Fruit fly (Drosophila melanogaster) whole organism, prepupa: ENCODE results near the gene Eip75B.
A peak's percentile ranks its signal among the peaks of the same experiment; 100 is the strongest.

Source experiments
- Blimp-1 ChIP-seq: fragments of 200-800 bp; sonication (Bioruptor generic); optimal IDR thresholded peaks from 3 replicates; lab custom pipeline; 2017; ENCODE audit warnings: missing biosample characterization, missing genetic modification characterization, mild to moderate bottlenecking, moderate library complexity, missing genetic modification reagents
- CG10631 ChIP-seq: fragments of 200-800 bp; sonication (Bioruptor generic); optimal IDR thresholded peaks from 2 replicates; lab custom pipeline; 2016; ENCODE audit warnings: missing biosample characterization, missing genetic modification characterization
- CG11294 ChIP-seq: fragments of 200-800 bp; sonication (Bioruptor generic); IDR thresholded peaks from 2 replicates; pipeline ENCODE4 v1.3.6; 2022; ENCODE audit warnings: missing biosample characterization, missing genetic modification characterization
- CG11762 ChIP-seq: fragments of 200-800 bp; sonication (Bioruptor generic); optimal IDR thresholded peaks from 3 replicates; lab custom pipeline; 2016; ENCODE audit warnings: missing biosample characterization, missing genetic modification characterization; ENCODE audit not compliant: insufficient read depth
- CG15336 ChIP-seq: fragments of 200-800 bp; sonication (Bioruptor generic); IDR thresholded peaks from 2 replicates; pipeline ENCODE4 v1.3.6; 2022; ENCODE audit warnings: missing biosample characterization, missing genetic modification characterization
- CG3032 ChIP-seq: fragments of 200-800 bp; optimal IDR thresholded peaks from 2 replicates; lab custom pipeline; 2019; ENCODE audit warnings: missing biosample characterization, mild to moderate bottlenecking, missing genetic modification characterization, moderate library complexity
- CG31627 ChIP-seq: fragments of 200-800 bp; sonication (Bioruptor generic); optimal IDR thresholded peaks from 3 replicates; lab custom pipeline; 2016; ENCODE audit warnings: missing biosample characterization, missing genetic modification characterization
- CG32006 ChIP-seq: fragments of 200-800 bp; sonication (Bioruptor generic); optimal IDR thresholded peaks from 3 replicates; lab custom pipeline; 2017; ENCODE audit warnings: missing biosample characterization, mild to moderate bottlenecking, missing genetic modification characterization
- CG4318 ChIP-seq: fragments of 200-800 bp; sonication (Bioruptor generic); optimal IDR thresholded peaks from 3 replicates; lab custom pipeline; 2017; ENCODE audit warnings: missing biosample characterization, mild to moderate bottlenecking, missing genetic modification characterization
- CG6163 ChIP-seq: fragments of 200-800 bp; sonication (Bioruptor generic); IDR thresholded peaks from 3 replicates; pipeline ENCODE4 v1.3.6; 2022; ENCODE audit warnings: missing biosample characterization, missing genetic modification characterization
- CG6276 ChIP-seq: fragments of 200-800 bp; sonication (Bioruptor generic); optimal IDR thresholded peaks from 2 replicates; lab custom pipeline; 2017; ENCODE audit warnings: missing biosample characterization, mild to moderate bottlenecking, missing genetic modification characterization
- CG6792 ChIP-seq: fragments of 200-800 bp; sonication (Bioruptor generic); optimal IDR thresholded peaks from 3 replicates; lab custom pipeline; 2016; ENCODE audit warnings: missing biosample characterization, missing genetic modification characterization
- CG6808 ChIP-seq: fragments of 200-800 bp; sonication (Bioruptor generic); optimal IDR thresholded peaks from 3 replicates; lab custom pipeline; 2017; ENCODE audit warnings: missing biosample characterization, missing genetic modification characterization, mild to moderate bottlenecking, moderate library complexity, missing genetic modification reagents
- CG7368 ChIP-seq: fragments of 200-800 bp; sonication (Bioruptor generic); optimal IDR thresholded peaks from 3 replicates; lab custom pipeline; 2016; ENCODE audit warnings: missing biosample characterization, missing genetic modification characterization
- CG8119 ChIP-seq: fragments of 200-800 bp; sonication (Bioruptor generic); IDR thresholded peaks from 3 replicates; pipeline ENCODE4 v1.3.6; 2022; ENCODE audit warnings: missing biosample characterization, missing genetic modification characterization
- CG8319 ChIP-seq: fragments of 200-800 bp; sonication (Bioruptor generic); optimal IDR thresholded peaks from 3 replicates; lab custom pipeline; 2016; ENCODE audit warnings: missing biosample characterization, missing genetic modification characterization
- CG8632 ChIP-seq: fragments of 200-800 bp; sonication (Bioruptor generic); optimal IDR thresholded peaks from 3 replicates; lab custom pipeline; 2016; ENCODE audit warnings: missing biosample characterization, missing genetic modification characterization
- CG9139 ChIP-seq: fragments of 200-800 bp; sonication (Bioruptor generic); optimal IDR thresholded peaks from 3 replicates; lab custom pipeline; 2017; ENCODE audit warnings: missing biosample characterization, mild to moderate bottlenecking, missing genetic modification characterization
- Eip75B ChIP-seq: fragments of 200-800 bp; sonication (Bioruptor generic); optimal IDR thresholded peaks from 3 replicates; lab custom pipeline; 2016; ENCODE audit warnings: missing biosample characterization, missing genetic modification characterization
- Eip78C ChIP-seq: fragments of 200-800 bp; sonication (Bioruptor generic); peaks from one replicate; lab custom pipeline; 2016; ENCODE audit warnings: missing biosample characterization, missing genetic modification characterization
- Eip93F ChIP-seq: fragments of 200-800 bp; sonication (Bioruptor generic); optimal IDR thresholded peaks from 2 replicates; lab custom pipeline; 2016; ENCODE audit warnings: missing biosample characterization, mild to moderate bottlenecking, missing genetic modification characterization
- Ets21C ChIP-seq: fragments of 200-800 bp; sonication (Bioruptor generic); optimal IDR thresholded peaks from 3 replicates; lab custom pipeline; 2016; ENCODE audit warnings: missing biosample characterization, missing genetic modification characterization
- Ets96B ChIP-seq: fragments of 200-800 bp; optimal IDR thresholded peaks from 2 replicates; lab custom pipeline; 2019; ENCODE audit warnings: missing biosample characterization, mild to moderate bottlenecking, missing genetic modification characterization, moderate library complexity
- Gug ChIP-seq: fragments of 200-800 bp; sonication (Bioruptor generic); IDR thresholded peaks from 2 replicates; pipeline ENCODE4 v1.3.6; 2022; ENCODE audit warnings: missing biosample characterization, missing genetic modification characterization
- Hr38 ChIP-seq: sonication (Bioruptor generic); optimal IDR thresholded peaks from 2 replicates; lab custom pipeline; 2016; ENCODE audit warnings: missing biosample characterization, missing genetic modification characterization
- Hr39 ChIP-seq: fragments of 200-800 bp; sonication (Bioruptor generic); optimal IDR thresholded peaks from 2 replicates; lab custom pipeline; 2016; ENCODE audit warnings: missing biosample characterization, missing genetic modification characterization
- Hr4 ChIP-seq: fragments of 200-800 bp; sonication (Bioruptor generic); optimal IDR thresholded peaks from 3 replicates; lab custom pipeline; 2016; ENCODE audit warnings: missing biosample characterization, missing genetic modification characterization
- Lpt ChIP-seq: fragments of 200-800 bp; sonication (Bioruptor generic); optimal IDR thresholded peaks from 3 replicates; lab custom pipeline; 2016; ENCODE audit warnings: missing biosample characterization, missing genetic modification characterization
- Met ChIP-seq: fragments of 200-800 bp; sonication (Bioruptor generic); optimal IDR thresholded peaks from 3 replicates; lab custom pipeline; 2016; ENCODE audit warnings: missing biosample characterization, missing genetic modification characterization
- OdsH ChIP-seq: fragments of 200-800 bp; sonication (Bioruptor generic); optimal IDR thresholded peaks from 3 replicates; lab custom pipeline; 2016; ENCODE audit warnings: missing biosample characterization, missing genetic modification characterization
- Smox ChIP-seq: fragments of 200-800 bp; sonication (Bioruptor generic); optimal IDR thresholded peaks from 3 replicates; lab custom pipeline; 2016; ENCODE audit warnings: missing biosample characterization, missing genetic modification characterization
- Sox14 ChIP-seq: fragments of 200-800 bp; sonication (Bioruptor generic); optimal IDR thresholded peaks from 3 replicates; lab custom pipeline; 2016; ENCODE audit warnings: missing biosample characterization, missing genetic modification characterization
- Sox15 ChIP-seq: fragments of 200-800 bp; sonication (Bioruptor generic); optimal IDR thresholded peaks from 3 replicates; lab custom pipeline; 2016; ENCODE audit warnings: missing biosample characterization, missing genetic modification characterization
- achi ChIP-seq: fragments of 200-800 bp; sonication (Bioruptor generic); optimal IDR thresholded peaks from 3 replicates; lab custom pipeline; 2016; ENCODE audit warnings: missing biosample characterization, missing genetic modification characterization
- acj6 ChIP-seq: fragments of 200-800 bp; sonication (Bioruptor generic); optimal IDR thresholded peaks from 3 replicates; lab custom pipeline; 2016; ENCODE audit warnings: missing biosample characterization, missing genetic modification characterization
- cyc ChIP-seq: fragments of 200-800 bp; sonication (Bioruptor generic); optimal IDR thresholded peaks from 3 replicates; lab custom pipeline; 2016; ENCODE audit warnings: missing biosample characterization, missing genetic modification characterization
- dsx ChIP-seq: fragments of 200-800 bp; optimal IDR thresholded peaks from 3 replicates; lab custom pipeline; 2019; ENCODE audit warnings: missing biosample characterization, mild to moderate bottlenecking, missing genetic modification characterization, moderate library complexity; ENCODE audit not compliant: poor library complexity, severe bottlenecking
- esn ChIP-seq: fragments of 200-800 bp; sonication (Bioruptor generic); optimal IDR thresholded peaks from 2 replicates; lab custom pipeline; 2016; ENCODE audit warnings: missing biosample characterization, mild to moderate bottlenecking, missing genetic modification characterization, moderate library complexity
- lz ChIP-seq: fragments of 200-800 bp; sonication (Bioruptor generic); optimal IDR thresholded peaks from 3 replicates; lab custom pipeline; 2016; ENCODE audit warnings: missing biosample characterization, missing genetic modification characterization
- salr ChIP-seq, 2 experiments: fragments of 200-800 bp; sonication (Bioruptor generic); optimal IDR thresholded peaks; 3 replicates each; lab custom pipeline; 2016 to 2018; ENCODE audit warnings: missing biosample characterization in 2 of 2, missing genetic modification characterization in 2 of 2, mild to moderate bottlenecking in 1 of 2
- spab ChIP-seq: fragments of 200-800 bp; sonication (Bioruptor generic); optimal IDR thresholded peaks from 2 replicates; lab custom pipeline; 2017; ENCODE audit warnings: missing biosample characterization, mild to moderate bottlenecking, missing genetic modification characterization, missing genetic modification reagents
- svp ChIP-seq: fragments of 200-800 bp; sonication (Bioruptor generic); peaks from one replicate; lab custom pipeline; 2016; ENCODE audit warnings: missing biosample characterization, missing genetic modification characterization
- topi ChIP-seq: fragments of 200-800 bp; sonication (Bioruptor generic); optimal IDR thresholded peaks from 3 replicates; lab custom pipeline; 2016; ENCODE audit warnings: missing biosample characterization, missing genetic modification characterization
- vri ChIP-seq: fragments of 200-800 bp; sonication (Bioruptor generic); optimal IDR thresholded peaks from 3 replicates; lab custom pipeline; 2016; ENCODE audit warnings: missing biosample characterization, mild to moderate bottlenecking, missing genetic modification characterization

Gene Eip75B

dm6 chr3L:17967187-17967940 is 97.1 kb downstream of the Eip75B start (continued):
- TF ChIP-seq achi (GFP tag; lab: Kevin White, UChicago), result no peak
- no peak for TF ChIP-seq CG6808 (GFP tag; lab: Kevin White, UChicago)

DNA sequence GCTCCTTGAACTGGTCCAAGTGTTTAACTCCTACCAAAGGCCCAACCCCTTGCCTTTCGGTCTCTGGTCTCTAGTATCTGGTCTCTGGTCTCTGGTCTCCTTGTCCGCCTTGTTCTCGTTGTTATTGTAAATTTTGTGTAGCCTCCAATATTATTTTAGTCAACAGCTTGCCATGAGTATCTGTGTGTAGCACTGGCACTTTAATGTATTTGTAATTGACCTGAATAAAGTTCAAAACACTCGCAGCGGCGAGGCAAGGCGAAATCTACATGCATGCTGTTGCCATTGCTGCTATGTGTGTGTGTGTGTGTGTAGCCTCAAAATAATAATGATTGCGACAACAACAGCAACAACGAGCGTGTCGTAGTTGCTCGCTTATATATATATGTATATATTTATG is 98.3 kb downstream of the Eip75B start:
- TF ChIP-seq Eip78C (peak; percentile 20), CG9139 (no peak), CG6276 (no peak), svp (peak; percentile 72)

DNA sequence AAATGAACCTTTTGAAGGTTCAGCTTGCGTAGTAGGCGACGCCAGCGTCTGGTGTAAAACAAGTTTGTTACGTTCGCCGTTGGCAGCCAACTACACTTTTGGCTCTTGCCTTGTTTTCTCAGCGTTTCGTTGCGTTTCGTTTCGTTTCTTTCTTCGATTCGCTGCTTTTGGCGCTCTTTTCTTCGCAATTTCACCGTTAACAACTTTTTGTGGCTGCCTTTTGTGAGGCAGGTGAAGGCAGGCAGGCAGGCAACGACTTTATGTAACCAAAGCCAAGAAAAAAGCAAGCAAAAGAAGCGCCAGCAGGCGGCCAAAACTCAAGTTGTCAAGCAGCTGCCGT is 99.1 kb downstream of the Eip75B start:
- peak; percentile 57 for TF ChIP-seq vri (GFP tag; lab: Kevin White, UChicago)
- peak; percentile 37; the same call in 1 of the 3 replicates for TF ChIP-seq CG6163 (GFP tag; lab: Robert Waterston, UW)
- no peak for TF ChIP-seq CG3032 (tag; lab: Kevin White, UChicago)

- TF ChIP-seq vri (GFP tag; lab: Kevin White, UChicago), result no peak
- no peak for TF ChIP-seq salr (GFP tag; optimal IDR thresholded peaks at IDR 0.05; lab: Kevin White, UChicago)
- TF ChIP-seq CG15336 (GFP tag; lab: Robert Waterston, UW), result no peak; the same call in 1 of the 2 replicates
- no peak for TF ChIP-seq CG8632 (GFP tag; lab: Kevin White, UChicago)
- TF ChIP-seq Eip93F (GFP tag; lab: Kevin White, UChicago), result peak; percentile 29
- no peak; the same call in 1 of the 2 replicates for TF ChIP-seq Gug (GFP tag; lab: Robert Waterston, UW)
- TF ChIP-seq CG6163 (GFP tag; lab: Robert Waterston, UW), result peak; percentile 35; the same call in 1 of the 3 replicates
- no peak for TF ChIP-seq CG6792 (GFP tag; lab: Kevin White, UChicago)
- TF ChIP-seq Sox14 (GFP tag; lab: Kevin White, UChicago), result no peak
- TF ChIP-seq acj6 (GFP tag; lab: Kevin White, UChicago), result no peak
- no peak for TF ChIP-seq CG6808 (GFP tag; lab: Kevin White, UChicago)
- no peak for TF ChIP-seq CG11294 (GFP tag; lab: Robert Waterston, UW)
- TF ChIP-seq topi (GFP tag; lab: Kevin White, UChicago), result no peak
- TF ChIP-seq Eip78C, result peak; percentile 36
- TF ChIP-seq CG7368 (GFP tag; lab: Kevin White, UChicago), result no peak
- peak; percentile 28; the same call in 1 of the 3 replicates for TF ChIP-seq CG8119 (GFP tag; lab: Robert Waterston, UW)
- no peak for TF ChIP-seq CG11762 (GFP tag; lab: Kevin White, UChicago)
- TF ChIP-seq Met, result peak; percentile 72
- TF ChIP-seq Hr4 (GFP tag; lab: Kevin White, UChicago), result no peak
- no peak for TF ChIP-seq CG9139
- no peak for TF ChIP-seq CG4318 (GFP tag; lab: Kevin White, UChicago)
- no peak for TF ChIP-seq esn (GFP tag; lab: Kevin White, UChicago)
- TF ChIP-seq Hr38, result no peak
- no peak for TF ChIP-seq CG6276
- no peak for TF ChIP-seq cyc (GFP tag; lab: Kevin White, UChicago)
- TF ChIP-seq CG31627 (GFP tag; lab: Kevin White, UChicago), result no peak
- TF ChIP-seq dsx, result peak; percentile 28
- TF ChIP-seq Hr39, result no peak
- TF ChIP-seq lz (GFP tag; lab: Kevin White, UChicago), result no peak
- TF ChIP-seq spab (GFP tag; lab: Kevin White, UChicago), result no peak
- TF ChIP-seq Blimp-1 (GFP tag; lab: Kevin White, UChicago), result peak; percentile 100
- no peak for TF ChIP-seq CG32006 (GFP tag; lab: Kevin White, UChicago)
- no peak for TF ChIP-seq CG10631 (GFP tag; lab: Kevin White, UChicago)
- TF ChIP-seq CG8319 (GFP tag; lab: Kevin White, UChicago), result no peak
- TF ChIP-seq Ets21C (GFP tag; lab: Kevin White, UChicago), result no peak
- TF ChIP-seq Ets96B, result no peak
- no peak for TF ChIP-seq OdsH (GFP tag; lab: Kevin White, UChicago)
- TF ChIP-seq Lpt (GFP tag; lab: Kevin White, UChicago), result peak; percentile 40
- peak; percentile 95 for TF ChIP-seq Eip75B (GFP tag; lab: Kevin White, UChicago)
- TF ChIP-seq Sox15 (GFP tag; lab: Kevin White, UChicago), result no peak
- TF ChIP-seq Smox (GFP tag; lab: Kevin White, UChicago), result peak; percentile 18
Observed at dm6 chr3L:17964757-17965454, 99.6 kb downstream of the Eip75B start.
